Fruit fly (Drosophila melanogaster) whole organism, embryonic: ENCODE measurements around the gene Tsp97E.

Experiments
- Abd-B ChIP-seq: fragments of 200-800 bp; sonication (Bioruptor generic); optimal IDR thresholded peaks from 2 replicates; lab custom pipeline; 2018; ENCODE audit warnings: missing biosample characterization, mild to moderate bottlenecking, missing genetic modification characterization, moderate library complexity
- Adf1 ChIP-seq: fragments of 200-800 bp; sonication (Bioruptor generic); IDR thresholded peaks from 2 replicates; pipeline ENCODE4 v1.3.6; 2022; ENCODE audit warnings: missing biosample characterization, missing genetic modification characterization
- Aef1 ChIP-seq: fragments of 200-800 bp; sonication (Bioruptor generic); IDR thresholded peaks from 3 replicates; pipeline ENCODE4 v1.3.6; 2022; ENCODE audit warnings: missing biosample characterization, missing genetic modification characterization
- Atf6 ChIP-seq: fragments of 200-800 bp; sonication (Bioruptor generic); IDR thresholded peaks from 2 replicates; pipeline ENCODE4 v1.3.6; 2022; ENCODE audit warnings: missing biosample characterization, missing genetic modification characterization
- CG10147 ChIP-seq: fragments of 200-800 bp; sonication (Bioruptor generic); optimal IDR thresholded peaks from 2 replicates; lab custom pipeline; 2019; ENCODE audit warnings: missing biosample characterization, mild to moderate bottlenecking, missing genetic modification characterization, moderate library complexity
- CG10462 ChIP-seq: fragments of 200-800 bp; sonication (Bioruptor generic); optimal IDR thresholded peaks from 2 replicates; lab custom pipeline; 2016; ENCODE audit warnings: missing biosample characterization, missing genetic modification characterization
- CG10959 ChIP-seq: fragments of 200-800 bp; sonication (Bioruptor generic); IDR thresholded peaks from 2 replicates; pipeline ENCODE4 v1.3.6; 2022; ENCODE audit warnings: missing biosample characterization, missing genetic modification characterization
- CG10979 ChIP-seq: fragments of 200-800 bp; sonication (Bioruptor generic); optimal IDR thresholded peaks from 2 replicates; lab custom pipeline; 2018; ENCODE audit warnings: missing biosample characterization, mild to moderate bottlenecking, missing genetic modification characterization, moderate library complexity
- CG14014 ChIP-seq: fragments of 200-800 bp; sonication (Bioruptor generic); IDR thresholded peaks from 2 replicates; pipeline ENCODE4 v1.3.6; 2022; ENCODE audit warnings: missing biosample characterization, missing genetic modification characterization
- CG15269 ChIP-seq: fragments of 200-800 bp; sonication (Bioruptor generic); optimal IDR thresholded peaks from 2 replicates; lab custom pipeline; 2018; ENCODE audit warnings: missing biosample characterization, mild to moderate bottlenecking, missing genetic modification characterization, moderate library complexity
- CG17802 ChIP-seq: fragments of 200-800 bp; sonication (Bioruptor generic); optimal IDR thresholded peaks from 2 replicates; lab custom pipeline; 2018; ENCODE audit warnings: missing biosample characterization, mild to moderate bottlenecking, missing genetic modification characterization, moderate library complexity
- CG2199 ChIP-seq: fragments of 200-800 bp; sonication (Bioruptor generic); IDR thresholded peaks from 3 replicates; pipeline ENCODE4 v1.3.6; 2022; ENCODE audit warnings: missing biosample characterization, missing genetic modification characterization
- CG31388 ChIP-seq: fragments of 200-800 bp; sonication (Bioruptor generic); optimal IDR thresholded peaks from 2 replicates; lab custom pipeline; 2016; ENCODE audit warnings: missing biosample characterization, missing genetic modification characterization
- CG34422 ChIP-seq: fragments of 200-800 bp; sonication (Bioruptor generic); IDR thresholded peaks from 3 replicates; pipeline ENCODE4 v1.3.6; 2022; ENCODE audit warnings: missing biosample characterization, missing genetic modification characterization
- CG5953 ChIP-seq: fragments of 200-800 bp; sonication (Bioruptor generic); IDR thresholded peaks from 2 replicates; pipeline ENCODE4 v1.3.6; 2022; ENCODE audit warnings: missing biosample characterization, missing genetic modification characterization
- CrebB ChIP-seq: fragments of 200-800 bp; sonication (Bioruptor generic); optimal IDR thresholded peaks from 3 replicates; lab custom pipeline; 2018; ENCODE audit warnings: missing biosample characterization, mild to moderate bottlenecking, missing genetic modification characterization
- D19A ChIP-seq: fragments of 200-800 bp; optimal IDR thresholded peaks from 3 replicates; lab custom pipeline; 2019; ENCODE audit warnings: missing biosample characterization, mild to moderate bottlenecking, missing genetic modification characterization, moderate library complexity
- D19B ChIP-seq: fragments of 200-800 bp; sonication (Bioruptor generic); optimal IDR thresholded peaks from 2 replicates; lab custom pipeline; 2017; ENCODE audit warnings: missing biosample characterization, mild to moderate bottlenecking, missing genetic modification characterization
- Dfd ChIP-seq, 2 experiments: fragments of >200 bp; optimal IDR thresholded peaks; 2 replicates each; lab custom pipeline; 2017; ENCODE audit warnings: missing biosample characterization in 2 of 2, missing genetic modification characterization in 2 of 2
- Dp ChIP-seq: fragments of 200-800 bp; sonication (Bioruptor generic); optimal IDR thresholded peaks from 2 replicates; lab custom pipeline; 2018; ENCODE audit warnings: missing biosample characterization, mild to moderate bottlenecking, missing genetic modification characterization, moderate library complexity
- Elba2 ChIP-seq: fragments of 200-800 bp; sonication (Bioruptor generic); optimal IDR thresholded peaks from 3 replicates; lab custom pipeline; 2016; ENCODE audit warnings: missing biosample characterization, missing genetic modification characterization
- H15 ChIP-seq: fragments of 200-800 bp; sonication (Bioruptor generic); IDR thresholded peaks from 3 replicates; pipeline ENCODE4 v1.3.6; 2022; ENCODE audit warnings: missing biosample characterization, missing genetic modification characterization
- Hey ChIP-seq: fragments of 200-800 bp; sonication (Bioruptor generic); optimal IDR thresholded peaks from 3 replicates; lab custom pipeline; 2018; ENCODE audit warnings: missing biosample characterization, mild to moderate bottlenecking, missing genetic modification characterization
- HmgZ ChIP-seq: fragments of 200-800 bp; sonication (Bioruptor generic); optimal IDR thresholded peaks from 2 replicates; lab custom pipeline; 2018; ENCODE audit warnings: missing biosample characterization, mild to moderate bottlenecking, missing genetic modification characterization
- MTF-1 ChIP-seq: fragments of 200-800 bp; sonication (Bioruptor generic); optimal IDR thresholded peaks from 2 replicates; lab custom pipeline; 2018; ENCODE audit warnings: missing biosample characterization, mild to moderate bottlenecking, missing genetic modification characterization, borderline replicate concordance
- Mad ChIP-seq: fragments of 200-800 bp; sonication (Bioruptor generic); optimal IDR thresholded peaks from 2 replicates; lab custom pipeline; 2016; ENCODE audit warnings: missing biosample characterization, missing genetic modification characterization
- Max ChIP-seq: fragments of 200-800 bp; sonication (Bioruptor generic); optimal IDR thresholded peaks from 2 replicates; lab custom pipeline; 2016; ENCODE audit warnings: missing biosample characterization, mild to moderate bottlenecking, missing genetic modification characterization
- Optix ChIP-seq: fragments of 200-800 bp; sonication (Bioruptor generic); IDR thresholded peaks from 3 replicates; pipeline ENCODE4 v1.3.6; 2022; ENCODE audit warnings: missing biosample characterization, missing genetic modification characterization
- Pdp1 ChIP-seq, 2 experiments: fragments of 200-800 bp; sonication (Bioruptor generic); optimal IDR thresholded peaks; 3 replicates each; lab custom pipeline; 2016; ENCODE audit warnings: missing biosample characterization in 2 of 2, missing genetic modification characterization in 2 of 2, mild to moderate bottlenecking in 1 of 2, moderate library complexity in 1 of 2
- Ptx1 ChIP-seq: fragments of 200-800 bp; sonication (Bioruptor generic); IDR thresholded peaks from 2 replicates; pipeline ENCODE4 v1.3.6; 2022; ENCODE audit warnings: missing biosample characterization, missing genetic modification characterization
- Scr ChIP-seq: fragments of 200-800 bp; sonication (Bioruptor generic); IDR thresholded peaks from 2 replicates; pipeline ENCODE4 v1.3.6; 2022; ENCODE audit warnings: missing biosample characterization, missing genetic modification characterization; ENCODE audit not compliant: partially characterized antibody
- Six4 ChIP-seq: fragments of 200-800 bp; sonication (Bioruptor generic); optimal IDR thresholded peaks from 2 replicates; lab custom pipeline; 2016; ENCODE audit warnings: missing biosample characterization, missing genetic modification characterization
- Sox100B ChIP-seq: fragments of 200-800 bp; sonication (Bioruptor generic); optimal IDR thresholded peaks from 3 replicates; lab custom pipeline; 2018; ENCODE audit warnings: missing biosample characterization, mild to moderate bottlenecking, missing genetic modification characterization
- Sry-β ChIP-seq: fragments of 200-800 bp; sonication (Bioruptor generic); optimal IDR thresholded peaks from 2 replicates; lab custom pipeline; 2018; ENCODE audit warnings: missing biosample characterization, mild to moderate bottlenecking, missing genetic modification characterization, moderate library complexity
- Stat92E ChIP-seq, 3 experiments: fragments of >200 bp in 2 of 3; fragments of 200-800 bp in 1 of 3; sonication (Bioruptor generic) in 1 of 3; optimal IDR thresholded peaks; 2 replicates each; lab custom pipeline; 2017 to 2019; ENCODE audit warnings: missing biosample characterization in 3 of 3, missing genetic modification characterization in 3 of 3, mild to moderate bottlenecking in 1 of 3, moderate library complexity in 1 of 3
- Tbp ChIP-seq: fragments of >200 bp; optimal IDR thresholded peaks from 2 replicates; lab custom pipeline; 2018; ENCODE audit warnings: missing biosample characterization, missing genetic modification characterization
- ab ChIP-seq: fragments of 200-800 bp; sonication (Bioruptor generic); optimal IDR thresholded peaks from 2 replicates; lab custom pipeline; 2016; ENCODE audit warnings: missing biosample characterization, missing genetic modification characterization
- croc ChIP-seq: fragments of 200-800 bp; sonication (Bioruptor generic); conservative IDR thresholded peaks from 3 replicates; pipeline ENCODE4 v1.3.6; 2022; ENCODE audit warnings: missing biosample characterization, missing genetic modification characterization
- cwo ChIP-seq: fragments of 200-800 bp; sonication (Bioruptor generic); optimal IDR thresholded peaks from 3 replicates; lab custom pipeline; 2017; ENCODE audit warnings: missing biosample characterization, missing genetic modification characterization, mild to moderate bottlenecking, moderate library complexity, missing genetic modification reagents
- gsb ChIP-seq: fragments of 200-800 bp; sonication (Bioruptor generic); IDR thresholded peaks from 2 replicates; pipeline ENCODE4 v1.3.6; 2022; ENCODE audit warnings: missing biosample characterization, missing genetic modification characterization
- lmd ChIP-seq: fragments of 200-800 bp; sonication (Bioruptor generic); IDR thresholded peaks from 2 replicates; pipeline ENCODE4 v1.3.6; 2022; ENCODE audit warnings: missing biosample characterization, missing genetic modification characterization
- nau ChIP-seq: fragments of 200-800 bp; sonication (Bioruptor generic); optimal IDR thresholded peaks from 3 replicates; lab custom pipeline; 2017; ENCODE audit warnings: missing biosample characterization, mild to moderate bottlenecking, missing genetic modification characterization, missing genetic modification reagents
- nmo ChIP-seq: fragments of 200-800 bp; sonication (Bioruptor generic); optimal IDR thresholded peaks from 2 replicates; lab custom pipeline; 2018; ENCODE audit warnings: missing biosample characterization, mild to moderate bottlenecking, missing genetic modification characterization, moderate library complexity
- phol ChIP-seq: fragments of 200-800 bp; sonication (Bioruptor generic); optimal IDR thresholded peaks from 3 replicates; lab custom pipeline; 2018; ENCODE audit warnings: missing biosample characterization, mild to moderate bottlenecking, missing genetic modification characterization, moderate library complexity
- psq ChIP-seq: fragments of 200-800 bp; sonication (Bioruptor generic); optimal IDR thresholded peaks from 2 replicates; lab custom pipeline; 2017; ENCODE audit warnings: missing biosample characterization, missing genetic modification characterization
- run ChIP-seq: fragments of 200-800 bp; sonication (Bioruptor generic); optimal IDR thresholded peaks from 3 replicates; lab custom pipeline; 2018; ENCODE audit warnings: missing biosample characterization, mild to moderate bottlenecking, missing genetic modification characterization
- scrt ChIP-seq: fragments of 200-800 bp; sonication (Bioruptor generic); optimal IDR thresholded peaks from 2 replicates; lab custom pipeline; 2018; ENCODE audit warnings: missing biosample characterization, mild to moderate bottlenecking, missing genetic modification characterization, moderate library complexity
- seq ChIP-seq: fragments of 200-800 bp; sonication (Bioruptor generic); IDR thresholded peaks from 2 replicates; pipeline ENCODE4 v1.3.6; 2022; ENCODE audit warnings: missing biosample characterization, missing genetic modification characterization
- sisA ChIP-seq: fragments of 200-800 bp; sonication (Bioruptor generic); IDR thresholded peaks from 2 replicates; pipeline ENCODE4 v1.3.6; 2022; ENCODE audit warnings: missing biosample characterization, missing genetic modification characterization
- toy ChIP-seq: fragments of 200-800 bp; sonication (Bioruptor generic); IDR thresholded peaks from 2 replicates; pipeline ENCODE4 v1.3.6; 2022; ENCODE audit warnings: missing biosample characterization, missing genetic modification characterization

The Tsp97E gene

dm6 chr3R:26967587-26968312 is 3.1 kb upstream of the Tsp97E start (continued):
- TF ChIP-seq Dp (no peak), Max (GFP tag; lab: Kevin White, UChicago) (no peak), psq (GFP tag; lab: Kevin White, UChicago) (no peak), seq (GFP tag; lab: Robert Waterston, UW) (0 out of 2 replicates have a peak, but pooled peaks have one; percentile 25), scrt (GFP tag; lab: Kevin White, UChicago) (no peak), toy (GFP tag; lab: Robert Waterston, UW) (no peak), Sox100B (GFP tag; lab: Kevin White, UChicago) (no peak), Optix (GFP tag; lab: Robert Waterston, UW) (no peak), Adf1 (GFP tag; lab: Robert Waterston, UW) (no peak), lmd (GFP tag; lab: Robert Waterston, UW) (no peak; the same call in 1 of the 2 replicates), CG10462 (no peak), ab (GFP tag; lab: Kevin White, UChicago) (no peak), CG31388 (GFP tag; lab: Kevin White, UChicago) (no peak), CrebB (tag; lab: Kevin White, UChicago) (no peak), CG15269 (peak; percentile 56), croc (no peak), Tbp (no peak), Mad (no peak), Ptx1 (peak; percentile 53), run (tag; lab: Kevin White, UChicago) (no peak), sisA (GFP tag; lab: Robert Waterston, UW) (peak; percentile 24; the same call in 1 of the 2 replicates), Scr (no peak), Stat92E (GFP tag; optimal IDR thresholded peaks at IDR 0.05; lab: Kevin White, UChicago) (no peak), CG10979 (tag; lab: Kevin White, UChicago) (no peak), nau (GFP tag; lab: Kevin White, UChicago) (no peak), CG17802 (tag; lab: Kevin White, UChicago) (no peak), HmgZ (tag; lab: Kevin White, UChicago) (no peak), phol (tag; lab: Kevin White, UChicago) (peak; percentile 36), CG5953 (GFP tag; lab: Robert Waterston, UW) (no peak), D19A (tag; lab: Kevin White, UChicago) (no peak), Atf6 (GFP tag; lab: Robert Waterston, UW) (peak; percentile 48; the same call in 1 of the 2 replicates), nmo (peak; percentile 35), Sry-β (no peak), H15 (GFP tag; lab: Robert Waterston, UW) (0 out of 3 replicates have a peak, but pooled peaks have one; percentile 12), CG34422 (GFP tag; lab: Robert Waterston, UW) (peak; percentile 46; the same call in 1 of the 3 replicates), MTF-1 (no peak), Dfd (GFP tag; optimal IDR thresholded peaks at IDR 0.05; lab: Kevin White, UChicago) (no peak), D19B (no peak), Aef1 (peak; percentile 40), Elba2 (GFP tag; lab: Kevin White, UChicago) (no peak), cwo (GFP tag; lab: Kevin White, UChicago) (no peak), CG10959 (GFP tag; lab: Robert Waterston, UW) (no peak), CG2199 (GFP tag; lab: Robert Waterston, UW) (0 out of 3 replicates have a peak, but pooled peaks have one; percentile 28), Pdp1 (GFP tag; optimal IDR thresholded peaks at IDR 0.05; lab: Kevin White, UChicago) (no peak), CG10147 (GFP tag; lab: Kevin White, UChicago) (no peak), gsb (GFP tag; lab: Robert Waterston, UW) (peak; percentile 43), Abd-B (GFP tag; lab: Kevin White, UChicago) (no peak), CG14014 (GFP tag; lab: Robert Waterston, UW) (no peak), Hey (tag; lab: Kevin White, UChicago) (no peak), Six4 (GFP tag; lab: Kevin White, UChicago) (no peak)
